Fruit fly (Drosophila melanogaster): Measurements from ENCODE around the gene Ssb-c31a.

Ssb-c31a gene

dm6 chr2L:8163588-8164166 is 47.5 kb upstream of the Ssb-c31a start (continued):
- TF ChIP-seq E2f1 (GFP tag; IDR thresholded peaks at IDR 0.05) (no peak), crp (GFP tag; optimal IDR thresholded peaks at IDR 0.05) (no peak), repo (GFP tag; optimal IDR thresholded peaks at IDR 0.05) (no peak), Jarid2 (GFP tag; optimal IDR thresholded peaks at IDR 0.05) (no peak), seq (GFP tag; IDR thresholded peaks at IDR 0.05) (no peak), Atf3 (GFP tag; optimal IDR thresholded peaks at IDR 0.05) (no peak)

- TF ChIP-seq B-H1 (GFP tag; IDR thresholded peaks at IDR 0.05) (no peak; the same call in 2 of the 3 replicates), Abd-B (GFP tag; optimal IDR thresholded peaks at IDR 0.05) (no peak), schlank (tag; optimal IDR thresholded peaks at IDR 0.05) (peak; percentile 53), CG5180 (GFP tag; optimal IDR thresholded peaks at IDR 0.05) (peak; percentile 75), CG2202 (tag; optimal IDR thresholded peaks at IDR 0.05) (peak; percentile 92), ewg (GFP tag; optimal IDR thresholded peaks at IDR 0.05) (peak; percentile 77), D (optimal IDR thresholded peaks at IDR 0.05) (no peak), D (GFP tag; optimal IDR thresholded peaks at IDR 0.05) (peak; percentile 88), usp (GFP tag; optimal IDR thresholded peaks at IDR 0.05) (no peak), vvl (GFP tag; IDR thresholded peaks at IDR 0.05) (peak; percentile 82), CG34422 (GFP tag; IDR thresholded peaks at IDR 0.05) (no peak; the same call in 2 of the 3 replicates), Stat92E (GFP tag; optimal IDR thresholded peaks at IDR 0.05) (peak in 1 of 3 experiments; percentile 33), slp2 (GFP tag; optimal IDR thresholded peaks at IDR 0.05) (peak; percentile 53), fd3F (GFP tag; optimal IDR thresholded peaks at IDR 0.05) (peak; percentile 66), CG12769 (tag; optimal IDR thresholded peaks at IDR 0.05) (peak; percentile 35), CG11695 (GFP tag; IDR thresholded peaks at IDR 0.05) (peak; percentile 61), HLH54F (GFP tag; optimal IDR thresholded peaks at IDR 0.05) (no peak), NK7.1 (GFP tag; optimal IDR thresholded peaks at IDR 0.05) (peak; percentile 65), CG13123 (GFP tag; optimal IDR thresholded peaks at IDR 0.05) (peak; percentile 87), Rx (GFP tag; IDR thresholded peaks at IDR 0.05) (peak; percentile 24; the same call in 1 of the 2 replicates), luna (GFP tag; optimal IDR thresholded peaks at IDR 0.05) (peak; percentile 20), tin (GFP tag; optimal IDR thresholded peaks at IDR 0.05) (peak; percentile 53), Dek (tag; optimal IDR thresholded peaks at IDR 0.05) (peak; percentile 48), ab (GFP tag; optimal IDR thresholded peaks at IDR 0.05) (no peak), CG7786 (GFP tag; optimal IDR thresholded peaks at IDR 0.05) (peak; percentile 25), mam (GFP tag; optimal IDR thresholded peaks at IDR 0.05) (no peak), Xbp1 (GFP tag; optimal IDR thresholded peaks at IDR 0.05) (peak; percentile 58), nau (GFP tag; optimal IDR thresholded peaks at IDR 0.05) (peak; percentile 88), Xrp1 (GFP tag; IDR thresholded peaks at IDR 0.05) (peak; percentile 90), cad (GFP tag; optimal IDR thresholded peaks at IDR 0.05) (no peak), pfk (GFP tag; optimal IDR thresholded peaks at IDR 0.05) (peak; percentile 68), CG3995 (GFP tag; optimal IDR thresholded peaks at IDR 0.05) (no peak), Trl (optimal IDR thresholded peaks at IDR 0.05) (no peak), Trl (GFP tag; optimal IDR thresholded peaks at IDR 0.05) (peak; percentile 80), CG10431 (GFP tag; optimal IDR thresholded peaks at IDR 0.05) (peak; percentile 79), CG3065 (GFP tag; optimal IDR thresholded peaks at IDR 0.05) (peak; percentile 59), CG11247 (GFP tag; IDR thresholded peaks at IDR 0.05) (peak; percentile 59), Hr78 (GFP tag; optimal IDR thresholded peaks at IDR 0.05) (no peak), CG6272 (GFP tag; IDR thresholded peaks at IDR 0.05) (no peak), tup (GFP tag; optimal IDR thresholded peaks at IDR 0.05) (peak; percentile 66), CG7987 (GFP tag; optimal IDR thresholded peaks at IDR 0.05) (peak; percentile 88), CG2199 (GFP tag; IDR thresholded peaks at IDR 0.05) (peak; percentile 50; the same call in 1 of the 3 replicates), ftz-f1 (GFP tag; optimal IDR thresholded peaks at IDR 0.05) (no peak), repo (GFP tag; optimal IDR thresholded peaks at IDR 0.05) (no peak)
Measured at dm6 chr2L:8164219-8164618, 46.9 kb upstream of the Ssb-c31a start.

All from whole organism, embryonic.